Worm (Caenorhabditis elegans) whole organism, L2 larva: ENCODE results near the gene M03C11.9.

ENCODE experiments used
- C34F6.9 ChIP-seq: fragments of 150-350 bp; optimal IDR thresholded peaks from 2 replicates; lab custom pipeline; 2014; ENCODE audit warnings: missing biosample characterization, missing genetic modification characterization
- F13H6.1 ChIP-seq: sonication (generic microtip); optimal IDR thresholded peaks from 2 replicates; lab custom pipeline; 2016; ENCODE audit warnings: missing genetic modification characterization, missing compliant biosample characterization
- R02D3.7 ChIP-seq: fragments of 150-350 bp; optimal IDR thresholded peaks from 2 replicates; lab custom pipeline; 2014; ENCODE audit warnings: missing biosample characterization, missing genetic modification characterization
- Y55F3AM.14 ChIP-seq: fragments of 200-800 bp; sonication (Bioruptor generic); optimal IDR thresholded peaks from 2 replicates; lab custom pipeline; 2018; ENCODE audit warnings: mild to moderate bottlenecking, missing genetic modification characterization, missing compliant biosample characterization
- alr-1 ChIP-seq: fragments of 150-350 bp; optimal IDR thresholded peaks from 2 replicates; lab custom pipeline; 2014; ENCODE audit warnings: missing biosample characterization, missing genetic modification characterization
- aly-2 ChIP-seq: fragments of 150-350 bp; optimal IDR thresholded peaks from 2 replicates; lab custom pipeline; 2014; ENCODE audit warnings: missing biosample characterization, missing genetic modification characterization
- ama-1 ChIP-seq: fragments of 150-350 bp; optimal IDR thresholded peaks from 2 replicates; lab custom pipeline; 2018; ENCODE audit warnings: inconsistent platforms
- blmp-1 ChIP-seq: sonication (generic microtip); optimal IDR thresholded peaks from 2 replicates; lab custom pipeline; 2017; ENCODE audit warnings: missing genetic modification characterization, mild to moderate bottlenecking, missing compliant biosample characterization, antibody characterized with exemption, moderate library complexity; ENCODE audit not compliant: insufficient read depth
- ceh-16 ChIP-seq: fragments of 150-350 bp; optimal IDR thresholded peaks from 2 replicates; lab custom pipeline; 2014; ENCODE audit warnings: missing biosample characterization, missing genetic modification characterization
- ceh-82 ChIP-seq: fragments of 150-350 bp; optimal IDR thresholded peaks from 2 replicates; lab custom pipeline; 2014; ENCODE audit warnings: missing biosample characterization, missing genetic modification characterization
- crh-2 ChIP-seq: sonication (generic microtip); optimal IDR thresholded peaks from 2 replicates; lab custom pipeline; 2017; ENCODE audit warnings: missing biosample characterization, missing genetic modification characterization
- elt-3 ChIP-seq: sonication (generic microtip); optimal IDR thresholded peaks from 2 replicates; lab custom pipeline; 2017; ENCODE audit warnings: missing biosample characterization, missing genetic modification characterization
- fos-1 ChIP-seq: fragments of 150-350 bp; optimal IDR thresholded peaks from 2 replicates; lab custom pipeline; 2014; ENCODE audit warnings: missing biosample characterization, missing genetic modification characterization
- gmeb-1 ChIP-seq: fragments of 150-350 bp; optimal IDR thresholded peaks from 2 replicates; lab custom pipeline; 2014; ENCODE audit warnings: missing biosample characterization, missing genetic modification characterization
- lin-13 ChIP-seq: fragments of 150-350 bp; optimal IDR thresholded peaks from 2 replicates; lab custom pipeline; 2014; ENCODE audit warnings: missing biosample characterization, missing genetic modification reagents, missing genetic modification characterization
- lin-39 ChIP-seq: fragments of 150-350 bp; optimal IDR thresholded peaks from 2 replicates; lab custom pipeline; 2014; ENCODE audit warnings: missing biosample characterization, missing genetic modification reagents, missing genetic modification characterization
- lsy-2 ChIP-seq, 2 experiments: fragments of 150-350 bp in 1 of 2; sonication (generic microtip) in 1 of 2; optimal IDR thresholded peaks; 2 replicates each; lab custom pipeline; 2014 to 2017; ENCODE audit warnings: missing biosample characterization in 2 of 2, missing genetic modification characterization in 2 of 2
- mab-5 ChIP-seq: fragments of 150-350 bp; optimal IDR thresholded peaks from 2 replicates; lab custom pipeline; 2014; ENCODE audit warnings: missing biosample characterization, missing genetic modification characterization
- mbf-1 ChIP-seq: sonication (generic microtip); optimal IDR thresholded peaks from 2 replicates; lab custom pipeline; 2017; ENCODE audit warnings: missing biosample characterization, missing genetic modification characterization
- mdl-1 ChIP-seq, 2 experiments: fragments of 150-350 bp in 1 of 2; sonication (generic microtip) in 1 of 2; optimal IDR thresholded peaks; 2 replicates each; lab custom pipeline; 2017; ENCODE audit warnings: missing biosample characterization in 2 of 2, missing genetic modification characterization in 2 of 2
- nhr-10 ChIP-seq: sonication (generic microtip); optimal IDR thresholded peaks from 2 replicates; lab custom pipeline; 2017; ENCODE audit warnings: missing biosample characterization, missing genetic modification characterization
- nhr-11 ChIP-seq: fragments of 150-350 bp; optimal IDR thresholded peaks from 2 replicates; lab custom pipeline; 2014; ENCODE audit warnings: missing biosample characterization, missing genetic modification characterization
- nhr-129 ChIP-seq: fragments of 150-350 bp; optimal IDR thresholded peaks from 2 replicates; lab custom pipeline; 2014; ENCODE audit warnings: missing biosample characterization, missing genetic modification characterization
- nhr-23 ChIP-seq: fragments of 150-350 bp; optimal IDR thresholded peaks from 2 replicates; lab custom pipeline; 2014; ENCODE audit warnings: missing biosample characterization, missing genetic modification reagents, missing genetic modification characterization
- nhr-237 ChIP-seq: fragments of 150-350 bp; optimal IDR thresholded peaks from 2 replicates; lab custom pipeline; 2014; ENCODE audit warnings: missing biosample characterization, missing genetic modification characterization
- nhr-25 ChIP-seq: fragments of 150-350 bp; sonication (generic microtip); optimal IDR thresholded peaks from 3 replicates; lab custom pipeline; 2014; ENCODE audit warnings: missing biosample characterization, missing genetic modification characterization
- nhr-6 ChIP-seq: fragments of 150-350 bp; optimal IDR thresholded peaks from 2 replicates; lab custom pipeline; 2014; ENCODE audit warnings: missing biosample characterization, missing genetic modification characterization
- nhr-77 ChIP-seq: fragments of 150-350 bp; optimal IDR thresholded peaks from 2 replicates; lab custom pipeline; 2014; ENCODE audit warnings: missing biosample characterization, missing genetic modification characterization
- peb-1 ChIP-seq: fragments of 150-350 bp; optimal IDR thresholded peaks from 2 replicates; lab custom pipeline; 2014; ENCODE audit warnings: missing biosample characterization, missing genetic modification characterization
- sem-4 ChIP-seq: fragments of 150-350 bp; optimal IDR thresholded peaks from 2 replicates; lab custom pipeline; 2014; ENCODE audit warnings: missing biosample characterization, missing genetic modification reagents, missing genetic modification characterization
- skn-1 ChIP-seq: sonication (generic microtip); optimal IDR thresholded peaks from 2 replicates; lab custom pipeline; 2017; ENCODE audit warnings: missing biosample characterization, missing genetic modification characterization
- sma-3 ChIP-seq: sonication (generic microtip); optimal IDR thresholded peaks from 2 replicates; lab custom pipeline; 2016; ENCODE audit warnings: missing genetic modification reagents, missing genetic modification characterization, missing compliant biosample characterization
- sma-9 ChIP-seq, 2 experiments: fragments of 150-350 bp in 1 of 2; sonication (generic microtip) in 1 of 2; optimal IDR thresholded peaks; 2 replicates each; lab custom pipeline; 2014 to 2016; ENCODE audit warnings: missing genetic modification characterization in 2 of 2, mild to moderate bottlenecking in 1 of 2, missing biosample characterization in 1 of 2, missing compliant biosample characterization in 1 of 2, missing genetic modification reagents in 1 of 2, moderate library complexity in 1 of 2
- snpc-4 ChIP-seq: fragments of 150-350 bp; optimal IDR thresholded peaks from 2 replicates; lab custom pipeline; 2014; ENCODE audit warnings: missing biosample characterization, missing genetic modification characterization
- unc-39 ChIP-seq: fragments of 150-350 bp; optimal IDR thresholded peaks from 2 replicates; lab custom pipeline; 2014; ENCODE audit warnings: missing biosample characterization, missing genetic modification characterization
- unc-55 ChIP-seq: fragments of 150-350 bp; sonication (generic microtip); optimal IDR thresholded peaks from 3 replicates; lab custom pipeline; 2014; ENCODE audit warnings: missing biosample characterization, missing genetic modification reagents, missing genetic modification characterization
- zag-1 ChIP-seq: fragments of 150-350 bp; optimal IDR thresholded peaks from 2 replicates; lab custom pipeline; 2014; ENCODE audit warnings: missing biosample characterization, missing genetic modification characterization
- ztf-1 ChIP-seq: fragments of 200-800 bp; sonication (Bioruptor generic); conservative IDR thresholded peaks from 2 replicates; pipeline ENCODE4 v1.3.6; 2022; ENCODE audit warnings: missing genetic modification characterization, missing compliant biosample characterization
- ztf-11 ChIP-seq: sonication (generic microtip); optimal IDR thresholded peaks from 2 replicates; lab custom pipeline; 2017; ENCODE audit warnings: missing biosample characterization, missing genetic modification characterization
- ztf-4 ChIP-seq: fragments of 150-350 bp; optimal IDR thresholded peaks from 2 replicates; lab custom pipeline; 2014; ENCODE audit warnings: missing biosample characterization, missing genetic modification characterization

Gene M03C11.9

ce11 chrIII:10347049-10347448 is 44.5 kb downstream of the M03C11.9 start, which contains the start of gene tbx-8:
tbx-8 (plus strand) TSS chrIII:10347349.
- TF ChIP-seq ztf-1 (GFP tag; lab: Robert Waterston, UW) (no peak), ztf-4 (tag; lab: Kevin White, UChicago) (no peak), nhr-77 (tag; lab: Kevin White, UChicago) (no peak), nhr-10 (no peak), unc-55 (GFP tag; lab: Kevin White, UChicago) (no peak), nhr-237 (no peak), unc-39 (tag; lab: Kevin White, UChicago) (no peak), Y55F3AM.14 (no peak), R02D3.7 (no peak), ceh-82 (tag; lab: Kevin White, UChicago) (no peak), gmeb-1 (tag; lab: Kevin White, UChicago) (no peak), zag-1 (tag; lab: Kevin White, UChicago) (no peak), F13H6.1 (tag; lab: Kevin White, UChicago) (no peak), sem-4 (tag; lab: Kevin White, UChicago) (no peak), sma-3 (GFP tag; lab: Kevin White, UChicago) (no peak), alr-1 (tag; lab: Kevin White, UChicago) (no peak)

- no peak for TF ChIP-seq blmp-1 (tag; lab: Kevin White, UChicago)
- TF ChIP-seq Y55F3AM.14 = no peak
- TF ChIP-seq crh-2 (tag; lab: Kevin White, UChicago) = no peak
- TF ChIP-seq peb-1 (tag; lab: Kevin White, UChicago) = no peak
- no peak for TF ChIP-seq skn-1
- no peak for TF ChIP-seq lin-39 (tag; lab: Kevin White, UChicago)
- TF ChIP-seq ceh-16 = no peak
- no peak for TF ChIP-seq aly-2 (tag; lab: Kevin White, UChicago)
- no peak for TF ChIP-seq fos-1
- no peak for TF ChIP-seq nhr-25 (tag; lab: Kevin White, UChicago)
- no peak for TF ChIP-seq sma-9 (GFP tag; optimal IDR thresholded peaks at IDR 0.05; lab: Kevin White, UChicago)
- no peak for TF ChIP-seq sma-9 (tag; optimal IDR thresholded peaks at IDR 0.05; lab: Kevin White, UChicago)
- no peak for TF ChIP-seq nhr-6 (tag; lab: Kevin White, UChicago)
- TF ChIP-seq R02D3.7 = no peak
Measured at ce11 chrIII:10344762-10345161, 46.8 kb downstream of the M03C11.9 start.

ce11 chrIII:10341758-10342157 is 49.8 kb downstream of the M03C11.9 start, which contains the start of gene tbx-9:
tbx-9 (minus strand) TSS chrIII:10341858.
- TF ChIP-seq aly-2 (tag; lab: Kevin White, UChicago) (no peak), sem-4 (tag; lab: Kevin White, UChicago) (no peak), nhr-129 (tag; lab: Kevin White, UChicago) (no peak), mbf-1 (tag; lab: Kevin White, UChicago) (no peak), F13H6.1 (tag; lab: Kevin White, UChicago) (no peak), elt-3 (tag; lab: Kevin White, UChicago) (no peak), lsy-2 (tag; optimal IDR thresholded peaks at IDR 0.05; lab: Kevin White, UChicago) (no peak), lin-13 (GFP tag; lab: Kevin White, UChicago) (no peak), alr-1 (tag; lab: Kevin White, UChicago) (no peak), ztf-4 (tag; lab: Kevin White, UChicago) (no peak), zag-1 (tag; lab: Kevin White, UChicago) (no peak), nhr-77 (tag; lab: Kevin White, UChicago) (no peak), nhr-11 (no peak), mab-5 (no peak), C34F6.9 (tag; lab: Kevin White, UChicago) (no peak), mdl-1 (tag; optimal IDR thresholded peaks at IDR 0.05; lab: Kevin White, UChicago) (no peak), sma-9 (GFP tag; optimal IDR thresholded peaks at IDR 0.05; lab: Kevin White, UChicago) (no peak), sma-9 (tag; optimal IDR thresholded peaks at IDR 0.05; lab: Kevin White, UChicago) (no peak), fos-1 (no peak), unc-39 (tag; lab: Kevin White, UChicago) (no peak), ztf-1 (GFP tag; lab: Robert Waterston, UW) (no peak)
- TF ChIP-seq, all 48 proteins: peak for 0

ce11 chrIII:10339949-10340348 is 51.6 kb downstream of the M03C11.9 start:
- TF ChIP-seq unc-55 (GFP tag; lab: Kevin White, UChicago) (no peak), F13H6.1 (tag; lab: Kevin White, UChicago) (no peak), nhr-10 (no peak), ztf-11 (tag; lab: Kevin White, UChicago) (no peak), sem-4 (tag; lab: Kevin White, UChicago) (no peak), nhr-23 (tag; lab: Kevin White, UChicago) (no peak), sma-3 (GFP tag; lab: Kevin White, UChicago) (no peak), ama-1 (lab: Kevin White, UChicago) (no peak), sma-9 (GFP tag; optimal IDR thresholded peaks at IDR 0.05; lab: Kevin White, UChicago) (no peak), sma-9 (tag; optimal IDR thresholded peaks at IDR 0.05; lab: Kevin White, UChicago) (no peak), skn-1 (no peak), nhr-77 (tag; lab: Kevin White, UChicago) (no peak), snpc-4 (tag; lab: Kevin White, UChicago) (no peak), ceh-16 (no peak)
